Fruit fly (Drosophila melanogaster): ENCODE measurements around the gene emb.
A peak's percentile ranks its signal among the peaks of the same experiment; 100 is the strongest.

The emb gene

DNA sequence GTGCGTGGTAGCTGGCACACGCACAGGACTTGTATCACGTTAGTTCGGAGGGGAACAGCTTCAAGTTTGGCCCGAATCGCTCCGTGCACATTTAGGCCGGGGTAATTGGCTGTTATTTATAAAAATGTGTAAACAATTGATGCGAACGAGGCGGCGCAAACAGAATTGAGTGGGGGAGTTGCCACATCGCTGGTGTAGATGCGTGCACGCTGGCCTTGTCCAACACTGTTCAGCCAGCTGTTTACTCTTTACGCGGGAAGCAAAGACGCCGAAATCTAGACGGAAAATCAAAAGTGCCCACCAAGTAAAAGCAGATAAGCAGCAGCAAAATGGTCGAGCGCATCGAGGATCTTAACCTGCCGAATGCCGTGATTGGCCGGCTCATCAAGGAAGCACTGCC is 33.8 kb downstream of the emb start, which contains the start of the genes D12 and Chrac-14 (continued):
- TF ChIP-seq Fer1 (GFP tag; optimal IDR thresholded peaks at IDR 0.05) = no peak
- TF ChIP-seq CG2678 (tag; optimal IDR thresholded peaks at IDR 0.05) = no peak
- peak; percentile 65 for TF ChIP-seq CG3847 (GFP tag; IDR thresholded peaks at IDR 0.05)
- 0 out of 4 replicates have a peak, but pooled peaks have one; percentile 10 for TF ChIP-seq chinmo (GFP tag; IDR thresholded peaks at IDR 0.05; ENCODE audit: partially characterized antibody)
- no peak for TF ChIP-seq gcm2 (GFP tag; optimal IDR thresholded peaks at IDR 0.05)
- no peak for TF ChIP-seq CG32772 (GFP tag; IDR thresholded peaks at IDR 0.05)
- TF ChIP-seq luna (GFP tag; optimal IDR thresholded peaks at IDR 0.05) = peak; percentile 11
- TF ChIP-seq Xbp1 (GFP tag; optimal IDR thresholded peaks at IDR 0.05) = peak; percentile 23
- TF ChIP-seq Myb (GFP tag; optimal IDR thresholded peaks at IDR 0.05) = peak; percentile 54
- TF ChIP-seq CG14014 (GFP tag; IDR thresholded peaks at IDR 0.05) = no peak
- peak; percentile 39; the same call in 1 of the 3 replicates for TF ChIP-seq CG34422 (GFP tag; IDR thresholded peaks at IDR 0.05)
- peak; percentile 15 for TF ChIP-seq B-H2 (GFP tag; optimal IDR thresholded peaks at IDR 0.05)
- no peak for TF ChIP-seq Oli (tag; optimal IDR thresholded peaks at IDR 0.05)
- TF ChIP-seq tin (GFP tag; optimal IDR thresholded peaks at IDR 0.05) = peak; percentile 27
- no peak for TF ChIP-seq Sox100B (GFP tag; optimal IDR thresholded peaks at IDR 0.05)
- TF ChIP-seq Opbp (GFP tag; IDR thresholded peaks at IDR 0.05; ENCODE audit: partially characterized antibody) = 0 out of 3 replicates have a peak, but pooled peaks have one; percentile 7
- TF ChIP-seq MBD-R2 (GFP tag; IDR thresholded peaks at IDR 0.05) = peak; percentile 98
- no peak for TF ChIP-seq CG8924 (tag; optimal IDR thresholded peaks at IDR 0.05)
- no peak for TF ChIP-seq schlank (tag; optimal IDR thresholded peaks at IDR 0.05)
- TF ChIP-seq H15 (GFP tag; IDR thresholded peaks at IDR 0.05) = no peak
- peak in 1 of 2 experiments; percentile 5 for TF ChIP-seq dpn (GFP tag; optimal IDR thresholded peaks at IDR 0.05)
- TF ChIP-seq tio (GFP tag; optimal IDR thresholded peaks at IDR 0.05) = no peak
- no peak for TF ChIP-seq nerfin-1 (tag; optimal IDR thresholded peaks at IDR 0.05)
- no peak for TF ChIP-seq CkIIα-i1 (GFP tag; IDR thresholded peaks at IDR 0.05)
- TF ChIP-seq ssp (GFP tag; IDR thresholded peaks at IDR 0.05) = no peak
- peak; percentile 12; the same call in 1 of the 2 replicates for TF ChIP-seq Xrp1 (GFP tag; IDR thresholded peaks at IDR 0.05)
- TF ChIP-seq Optix (GFP tag; IDR thresholded peaks at IDR 0.05) = no peak
- peak; percentile 53 for TF ChIP-seq sens (GFP tag)
- no peak; the same call in 1 of the 2 replicates for TF ChIP-seq lmd (GFP tag; IDR thresholded peaks at IDR 0.05)
- no peak for TF ChIP-seq bbx (GFP tag; IDR thresholded peaks at IDR 0.05; ENCODE audit: partially characterized antibody)
- no peak for TF ChIP-seq Ets65A (GFP tag)
- no peak for TF ChIP-seq CG11504 (tag; optimal IDR thresholded peaks at IDR 0.05)
- TF ChIP-seq Ptx1 (GFP tag; IDR thresholded peaks at IDR 0.05) = no peak
- TF ChIP-seq CG7786 (GFP tag; optimal IDR thresholded peaks at IDR 0.05) = peak; percentile 14
- no peak for TF ChIP-seq lola (GFP tag; optimal IDR thresholded peaks at IDR 0.05)
- no peak for TF ChIP-seq CG1602 (GFP tag; optimal IDR thresholded peaks at IDR 0.05)
- no peak for TF ChIP-seq Kr (GFP tag; optimal IDR thresholded peaks at IDR 0.05)
- TF ChIP-seq disco-r (GFP tag; optimal IDR thresholded peaks at IDR 0.05) = no peak
- TF ChIP-seq CG2120 (GFP tag; optimal IDR thresholded peaks at IDR 0.05) = no peak
- peak; percentile 60 for TF ChIP-seq pzg (GFP tag; optimal IDR thresholded peaks at IDR 0.05)
- no peak for TF ChIP-seq Dfd (GFP tag; optimal IDR thresholded peaks at IDR 0.05)
- 0 out of 3 replicates have a peak, but pooled peaks have one; percentile 15 for TF ChIP-seq dysf (GFP tag; IDR thresholded peaks at IDR 0.05)
- TF ChIP-seq CG17829 (tag; optimal IDR thresholded peaks at IDR 0.05) = peak; percentile 9
- peak; percentile 50 for TF ChIP-seq Sin3A (optimal IDR thresholded peaks at IDR 0.05)
- TF ChIP-seq Awh (GFP tag; IDR thresholded peaks at IDR 0.05) = no peak
- TF ChIP-seq CHES-1-like (GFP tag; optimal IDR thresholded peaks at IDR 0.05) = no peak
- peak; percentile 25 for TF ChIP-seq ind (GFP tag; optimal IDR thresholded peaks at IDR 0.05)
- TF ChIP-seq Bgb (GFP tag; IDR thresholded peaks at IDR 0.05; ENCODE audit: partially characterized antibody) = peak; percentile 9; the same call in 1 of the 2 replicates
- TF ChIP-seq BEAF-32 (GFP tag; optimal IDR thresholded peaks at IDR 0.05) = peak; percentile 26
- peak; percentile 1 for TF ChIP-seq gfzf (GFP tag; optimal IDR thresholded peaks at IDR 0.05)
- peak; percentile 37; the same call in 1 of the 2 replicates for TF ChIP-seq H2.0 (GFP tag; IDR thresholded peaks at IDR 0.05)
